Worm (Caenorhabditis elegans): Measurements from ENCODE around the gene srlf-10.

DNA sequence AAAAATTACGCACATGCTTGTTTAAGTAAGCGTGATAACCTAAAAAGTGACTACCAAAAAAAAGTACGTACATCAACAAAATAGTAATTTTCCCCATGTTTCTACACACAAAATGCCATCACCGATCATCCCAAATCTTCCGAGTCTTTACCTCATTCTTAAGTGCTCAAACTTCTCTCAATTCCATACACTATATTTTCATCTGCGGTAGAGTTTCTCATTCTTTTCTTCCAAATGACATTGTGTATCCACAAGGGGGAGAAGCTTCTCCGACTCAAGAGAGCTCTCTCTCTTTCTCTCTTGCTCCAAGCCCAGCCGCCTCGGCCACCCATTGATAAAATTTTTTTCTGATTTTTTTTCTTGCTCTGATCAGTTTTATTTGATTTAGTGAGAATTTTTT is 7.5 kb downstream of the srlf-10 start, which contains the start of gene myo-6:
- no peak for TF ChIP-seq aly-2 (tag; optimal IDR thresholded peaks at IDR 0.05)
- no peak for TF ChIP-seq F13H6.1 (tag; optimal IDR thresholded peaks at IDR 0.05)
- no peak for TF ChIP-seq nhr-12 (tag; optimal IDR thresholded peaks at IDR 0.05)
- no peak for TF ChIP-seq gmeb-1 (tag; optimal IDR thresholded peaks at IDR 0.05)
- no peak for TF ChIP-seq nhr-237 (tag; optimal IDR thresholded peaks at IDR 0.05)
- TF ChIP-seq nhr-25 (tag; optimal IDR thresholded peaks at IDR 0.05): no peak
- TF ChIP-seq mdl-1 (tag; optimal IDR thresholded peaks at IDR 0.05): no peak

All from whole organism, L2 larva.